Worm (Caenorhabditis elegans) whole organism, early embryonic: Measurements from ENCODE around the gene srg-64.

ENCODE experiments used
- aly-1 ChIP-seq: sonication (generic microtip); optimal IDR thresholded peaks from 2 replicates; lab custom pipeline; 2016; ENCODE audit warnings: missing genetic modification characterization, missing compliant biosample characterization
- ama-1 ChIP-seq: fragments of 150-350 bp; optimal IDR thresholded peaks from 2 replicates; lab custom pipeline; 2014
- ceh-13 ChIP-seq: fragments of 200-800 bp; sonication (Bioruptor generic); optimal IDR thresholded peaks from 2 replicates; lab custom pipeline; 2018; ENCODE audit warnings: mild to moderate bottlenecking, missing genetic modification characterization, missing compliant biosample characterization
- ets-7 ChIP-seq: sonication (generic microtip); optimal IDR thresholded peaks from 2 replicates; lab custom pipeline; 2016; ENCODE audit warnings: missing genotype, missing genetic modification characterization, missing compliant biosample characterization
- flt-1 ChIP-seq: fragments of 200-800 bp; sonication (Bioruptor generic); IDR thresholded peaks from 2 replicates; pipeline ENCODE4 v1.3.6; 2022; ENCODE audit warnings: missing genetic modification characterization, missing compliant biosample characterization
- hmbx-1 ChIP-seq: sonication (generic microtip); optimal IDR thresholded peaks from 2 replicates; lab custom pipeline; 2016; ENCODE audit warnings: mild to moderate bottlenecking, missing genetic modification characterization, missing compliant biosample characterization
- hmg-4 ChIP-seq: fragments of 200-800 bp; sonication (Bioruptor generic); optimal IDR thresholded peaks from 2 replicates; lab custom pipeline; 2018; ENCODE audit warnings: mild to moderate bottlenecking, missing genetic modification characterization, missing compliant biosample characterization
- hnd-1 ChIP-seq: sonication (generic microtip); optimal IDR thresholded peaks from 2 replicates; lab custom pipeline; 2016; ENCODE audit warnings: missing genetic modification characterization, missing compliant biosample characterization
- pes-1 ChIP-seq: fragments of 200-800 bp; sonication (Bioruptor generic); IDR thresholded peaks from 2 replicates; pipeline ENCODE4 v1.3.6; 2022; ENCODE audit warnings: missing genetic modification reagents, missing genetic modification characterization, missing compliant biosample characterization
- scrt-1 ChIP-seq: fragments of 200-800 bp; sonication (Bioruptor generic); IDR thresholded peaks from 2 replicates; pipeline ENCODE4 v1.3.6; 2022; ENCODE audit warnings: missing genetic modification characterization, missing compliant biosample characterization
- sea-1 ChIP-seq: fragments of 200-800 bp; sonication (Bioruptor generic); conservative IDR thresholded peaks from 2 replicates; pipeline ENCODE4 v1.3.6; 2022; ENCODE audit warnings: missing genetic modification characterization, missing compliant biosample characterization
- tbx-11 ChIP-seq: fragments of 200-800 bp; sonication (Bioruptor generic); IDR thresholded peaks from 2 replicates; pipeline ENCODE4 v1.3.6; 2022; ENCODE audit warnings: missing genetic modification characterization, missing compliant biosample characterization

DNA sequence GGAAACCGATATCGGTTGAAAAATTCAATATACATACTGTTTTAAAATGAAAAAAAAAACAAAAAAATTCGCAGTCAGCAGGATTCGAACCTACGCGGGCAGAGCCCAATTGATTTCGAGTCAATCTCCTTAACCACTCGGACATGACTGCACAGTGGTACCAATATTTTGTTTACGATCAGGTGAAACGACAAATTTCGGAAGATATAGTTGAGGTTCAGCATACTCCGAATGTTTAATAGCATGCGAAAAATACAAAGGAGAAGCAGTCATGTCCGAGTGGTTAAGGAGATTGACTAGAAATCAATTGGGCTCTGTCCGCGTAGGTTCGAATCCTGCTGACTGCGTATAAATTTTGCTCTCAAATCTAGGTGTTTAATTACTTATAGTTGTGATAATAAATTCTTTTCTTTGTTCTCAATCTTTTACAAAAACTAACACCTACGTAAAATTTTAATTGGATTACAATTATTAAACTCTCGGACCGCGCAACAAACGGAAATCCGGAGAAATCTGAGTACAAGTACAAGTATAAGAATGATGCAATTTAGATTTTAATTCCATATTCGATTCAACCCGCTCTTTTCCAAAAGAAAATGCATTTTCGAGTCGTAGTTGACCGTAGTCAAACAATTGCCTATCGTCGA is 33.0 kb upstream of the srg-64 start, which contains the start of gene Y7A5A.13:
- TF ChIP-seq sea-1 (GFP tag; lab: Robert Waterston, UW), result no peak
- no peak for TF ChIP-seq ceh-13 (GFP tag; lab: Kevin White, UChicago)
- no peak for TF ChIP-seq tbx-11 (GFP tag; lab: Robert Waterston, UW)
- TF ChIP-seq hmbx-1 (tag; lab: Kevin White, UChicago), result no peak
- no peak for TF ChIP-seq ama-1 (lab: Kevin White, UChicago)
- TF ChIP-seq pes-1 (GFP tag; lab: Robert Waterston, UW), result no peak
- TF ChIP-seq flt-1 (GFP tag; lab: Robert Waterston, UW), result no peak
- no peak for TF ChIP-seq hmg-4 (GFP tag; lab: Kevin White, UChicago)
- no peak for TF ChIP-seq ets-7 (tag; lab: Kevin White, UChicago)
- TF ChIP-seq hnd-1 (tag; lab: Kevin White, UChicago), result no peak
- no peak for TF ChIP-seq scrt-1 (GFP tag; lab: Robert Waterston, UW)
- no peak for TF ChIP-seq aly-1 (tag; lab: Kevin White, UChicago)
